Fruit fly (Drosophila melanogaster) whole organism, prepupa: ENCODE measurements around the gene CG12010.

Experiments used
- CG10631 ChIP-seq: fragments of 200-800 bp; sonication (Bioruptor generic); optimal IDR thresholded peaks from 2 replicates; lab custom pipeline; 2016; ENCODE audit warnings: missing biosample characterization, missing genetic modification characterization
- CG31627 ChIP-seq: fragments of 200-800 bp; sonication (Bioruptor generic); optimal IDR thresholded peaks from 3 replicates; lab custom pipeline; 2016; ENCODE audit warnings: missing biosample characterization, missing genetic modification characterization
- CG4318 ChIP-seq: fragments of 200-800 bp; sonication (Bioruptor generic); optimal IDR thresholded peaks from 3 replicates; lab custom pipeline; 2017; ENCODE audit warnings: missing biosample characterization, mild to moderate bottlenecking, missing genetic modification characterization
- CG7368 ChIP-seq: fragments of 200-800 bp; sonication (Bioruptor generic); optimal IDR thresholded peaks from 3 replicates; lab custom pipeline; 2016; ENCODE audit warnings: missing biosample characterization, missing genetic modification characterization
- Eip75B ChIP-seq: fragments of 200-800 bp; sonication (Bioruptor generic); optimal IDR thresholded peaks from 3 replicates; lab custom pipeline; 2016; ENCODE audit warnings: missing biosample characterization, missing genetic modification characterization

- TF ChIP-seq CG31627 (GFP tag; lab: Kevin White, UChicago) (no peak), CG10631 (no peak), CG4318 (GFP tag; lab: Kevin White, UChicago) (no peak), CG7368 (GFP tag; lab: Kevin White, UChicago) (no peak), Eip75B (GFP tag; lab: Kevin White, UChicago) (no peak)
These were observed 46.6 kb downstream of the CG12010 start for dm6 chr3L:3420674-3421073.
